Worm (Caenorhabditis elegans) whole organism, late embryonic: ENCODE data around the gene somi-1.

ENCODE experiments used
- C38D4.7 ChIP-seq: fragments of 200-800 bp; sonication (Bioruptor generic); optimal IDR thresholded peaks from 2 replicates; lab custom pipeline; 2018; ENCODE audit warnings: mild to moderate bottlenecking, missing genetic modification characterization, moderate library complexity, missing compliant biosample characterization
- K02D7.2 ChIP-seq: sonication (generic microtip); optimal IDR thresholded peaks from 2 replicates; lab custom pipeline; 2017; ENCODE audit warnings: mild to moderate bottlenecking, missing genetic modification characterization, missing compliant biosample characterization
- K09A11.1 ChIP-seq: sonication (generic microtip); optimal IDR thresholded peaks from 2 replicates; lab custom pipeline; 2017; ENCODE audit warnings: antibody characterized with exemption, mild to moderate bottlenecking, missing genetic modification characterization, missing compliant biosample characterization; ENCODE audit not compliant: insufficient read depth
- ahr-1 ChIP-seq: sonication (generic microtip); optimal IDR thresholded peaks from 2 replicates; lab custom pipeline; 2016; ENCODE audit warnings: missing genetic modification characterization, missing compliant biosample characterization
- ama-1 ChIP-seq: fragments of 150-350 bp; optimal IDR thresholded peaks from 2 replicates; lab custom pipeline; 2014
- ceh-14 ChIP-seq: sonication (generic microtip); optimal IDR thresholded peaks from 2 replicates; lab custom pipeline; 2016; ENCODE audit warnings: missing genotype, missing genetic modification characterization, missing compliant biosample characterization
- ceh-18 ChIP-seq: sonication (generic microtip); optimal IDR thresholded peaks from 2 replicates; lab custom pipeline; 2016; ENCODE audit warnings: missing genetic modification characterization, missing compliant biosample characterization
- ceh-2 ChIP-seq: sonication (generic microtip); optimal IDR thresholded peaks from 2 replicates; lab custom pipeline; 2016; ENCODE audit warnings: missing genotype, missing genetic modification characterization, missing compliant biosample characterization
- ceh-24 ChIP-seq: sonication (generic microtip); optimal IDR thresholded peaks from 2 replicates; lab custom pipeline; 2016; ENCODE audit warnings: mild to moderate bottlenecking, missing genetic modification characterization, missing compliant biosample characterization
- ceh-34 ChIP-seq: sonication (generic microtip); optimal IDR thresholded peaks from 2 replicates; lab custom pipeline; 2016; ENCODE audit warnings: mild to moderate bottlenecking, missing genetic modification characterization, missing compliant biosample characterization
- ceh-45 ChIP-seq: fragments of 200-800 bp; sonication (Bioruptor generic); IDR thresholded peaks from 2 replicates; pipeline ENCODE4 v1.3.6; 2022; ENCODE audit warnings: missing genetic modification reagents, missing genetic modification characterization, missing compliant biosample characterization
- ceh-48 ChIP-seq: sonication (generic microtip); optimal IDR thresholded peaks from 2 replicates; lab custom pipeline; 2016; ENCODE audit warnings: missing genetic modification characterization, inconsistent platforms, missing compliant biosample characterization
- ceh-9 ChIP-seq: sonication (generic microtip); optimal IDR thresholded peaks from 2 replicates; lab custom pipeline; 2016; ENCODE audit warnings: mild to moderate bottlenecking, missing genetic modification characterization, inconsistent platforms, missing compliant biosample characterization
- che-1 ChIP-seq: sonication (generic microtip); optimal IDR thresholded peaks from 2 replicates; lab custom pipeline; 2016; ENCODE audit warnings: mild to moderate bottlenecking, missing genetic modification characterization, missing compliant biosample characterization
- dmd-4 ChIP-seq: sonication (generic microtip); optimal IDR thresholded peaks from 2 replicates; lab custom pipeline; 2016; ENCODE audit warnings: borderline replicate concordance, missing genetic modification characterization, missing compliant biosample characterization
- dve-1 ChIP-seq: sonication (generic microtip); optimal IDR thresholded peaks from 2 replicates; lab custom pipeline; 2017; ENCODE audit warnings: antibody characterized with exemption, mild to moderate bottlenecking, missing genetic modification characterization, missing compliant biosample characterization
- elt-2 ChIP-seq: sonication (generic microtip); optimal IDR thresholded peaks from 2 replicates; lab custom pipeline; 2016; ENCODE audit warnings: missing genetic modification reagents, missing genetic modification characterization, missing compliant biosample characterization
- eyg-1 ChIP-seq: sonication (generic microtip); optimal IDR thresholded peaks from 2 replicates; lab custom pipeline; 2016; ENCODE audit warnings: missing genotype, missing genetic modification characterization, missing compliant biosample characterization
- fax-1 ChIP-seq: sonication (generic microtip); optimal IDR thresholded peaks from 2 replicates; lab custom pipeline; 2016; ENCODE audit warnings: missing genotype, missing genetic modification characterization, missing compliant biosample characterization
- fkh-10 ChIP-seq: fragments of 150-350 bp; optimal IDR thresholded peaks from 2 replicates; lab custom pipeline; 2014; ENCODE audit warnings: missing biosample characterization, missing genetic modification reagents, missing genetic modification characterization
- fkh-6 ChIP-seq: sonication (generic microtip); optimal IDR thresholded peaks from 2 replicates; lab custom pipeline; 2016; ENCODE audit warnings: missing genetic modification characterization, missing compliant biosample characterization
- hlh-13 ChIP-seq: fragments of 200-800 bp; sonication (Bioruptor generic); optimal IDR thresholded peaks from 2 replicates; lab custom pipeline; 2018; ENCODE audit warnings: mild to moderate bottlenecking, missing genetic modification characterization, missing compliant biosample characterization
- hlh-30 ChIP-seq: sonication (generic microtip); optimal IDR thresholded peaks from 2 replicates; lab custom pipeline; 2017; ENCODE audit warnings: antibody characterized with exemption, missing genetic modification characterization, missing compliant biosample characterization; ENCODE audit not compliant: insufficient read depth
- hlh-6 ChIP-seq: sonication (generic microtip); optimal IDR thresholded peaks from 2 replicates; lab custom pipeline; 2016; ENCODE audit warnings: missing genotype, missing genetic modification characterization, missing compliant biosample characterization
- lim-6 ChIP-seq: sonication (generic microtip); optimal IDR thresholded peaks from 2 replicates; lab custom pipeline; 2016; ENCODE audit warnings: missing genetic modification characterization, missing compliant biosample characterization
- nhr-11 ChIP-seq: fragments of 150-350 bp; optimal IDR thresholded peaks from 2 replicates; lab custom pipeline; 2014; ENCODE audit warnings: missing biosample characterization, missing genetic modification characterization
- npax-4 ChIP-seq: sonication (generic microtip); optimal IDR thresholded peaks from 2 replicates; lab custom pipeline; 2016; ENCODE audit warnings: missing genetic modification characterization, missing compliant biosample characterization
- pag-3 ChIP-seq: sonication (generic microtip); optimal IDR thresholded peaks from 2 replicates; lab custom pipeline; 2016; ENCODE audit warnings: missing compliant biosample characterization, missing genetic modification characterization, borderline replicate concordance
- pha-4 ChIP-seq: fragments of 150-350 bp; optimal IDR thresholded peaks from 2 replicates; lab custom pipeline; 2018; ENCODE audit warnings: missing biosample characterization, missing genetic modification reagents, missing genetic modification characterization
- pqm-1 ChIP-seq: sonication (generic microtip); optimal IDR thresholded peaks from 2 replicates; lab custom pipeline; 2016; ENCODE audit warnings: missing genetic modification characterization, missing compliant biosample characterization
- ref-2 ChIP-seq: sonication (generic microtip); optimal IDR thresholded peaks from 2 replicates; lab custom pipeline; 2016; ENCODE audit warnings: missing genetic modification characterization, missing compliant biosample characterization
- sdc-2 ChIP-seq: sonication (generic microtip); optimal IDR thresholded peaks from 2 replicates; lab custom pipeline; 2016; ENCODE audit warnings: missing genotype, missing genetic modification characterization, missing compliant biosample characterization
- sox-4 ChIP-seq: sonication (generic microtip); optimal IDR thresholded peaks from 2 replicates; lab custom pipeline; 2017; ENCODE audit warnings: mild to moderate bottlenecking, missing genetic modification characterization, inconsistent platforms, missing compliant biosample characterization
- syd-9 ChIP-seq: sonication (generic microtip); optimal IDR thresholded peaks from 2 replicates; lab custom pipeline; 2016; ENCODE audit warnings: mild to moderate bottlenecking, missing genetic modification characterization, moderate library complexity, missing compliant biosample characterization
- tbx-2 ChIP-seq: sonication (generic microtip); optimal IDR thresholded peaks from 2 replicates; lab custom pipeline; 2016; ENCODE audit warnings: missing genetic modification characterization, missing compliant biosample characterization
- unc-3 ChIP-seq, 2 experiments: fragments of 200-800 bp in 1 of 2; sonication (Bioruptor generic) in 1 of 2; sonication (generic microtip) in 1 of 2; conservative IDR thresholded peaks in 1 of 2; optimal IDR thresholded peaks in 1 of 2; 2 replicates each; pipeline versions ENCODE4 v1.3.6 to Lab custom; 2016 to 2022; ENCODE audit warnings: missing compliant biosample characterization in 2 of 2, missing genetic modification characterization in 2 of 2, missing genetic modification reagents in 1 of 2
- unc-55 ChIP-seq: sonication (generic microtip); optimal IDR thresholded peaks from 2 replicates; lab custom pipeline; 2017; ENCODE audit warnings: missing biosample characterization, missing genetic modification reagents, missing genetic modification characterization
- unc-86 ChIP-seq: sonication (generic microtip); optimal IDR thresholded peaks from 2 replicates; lab custom pipeline; 2016; ENCODE audit warnings: missing genetic modification characterization, missing compliant biosample characterization
- ztf-16 ChIP-seq: sonication (generic microtip); optimal IDR thresholded peaks from 2 replicates; lab custom pipeline; 2017; ENCODE audit warnings: missing genetic modification characterization, missing compliant biosample characterization

Gene somi-1

DNA sequence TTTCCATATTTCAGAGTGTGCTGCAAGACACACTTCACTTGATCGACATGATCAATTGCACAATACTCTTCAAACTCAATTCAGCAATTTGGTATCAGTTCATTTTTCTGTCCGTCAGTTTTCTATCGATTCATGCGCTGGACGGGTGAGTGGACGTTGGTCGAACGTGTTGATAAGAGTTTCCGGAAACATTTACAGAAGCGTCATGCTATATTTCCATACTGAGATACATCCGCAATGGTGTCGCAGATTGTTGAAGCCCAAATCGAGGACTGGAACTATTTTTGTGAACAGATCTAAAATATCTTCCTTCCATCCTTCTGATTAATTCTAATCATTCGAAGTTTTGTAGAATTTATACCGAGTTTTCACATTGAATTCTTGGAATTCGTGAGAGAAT lies 21.5 kb downstream of the somi-1 start:
- TF ChIP-seq fkh-6 (tag; lab: Kevin White, UChicago): no peak
- no peak for TF ChIP-seq K02D7.2
- TF ChIP-seq ref-2 (tag; lab: Kevin White, UChicago): no peak
- no peak for TF ChIP-seq ceh-48 (tag; lab: Kevin White, UChicago)
- no peak for TF ChIP-seq elt-2 (tag; lab: Kevin White, UChicago)
- no peak for TF ChIP-seq hlh-30 (tag; lab: Kevin White, UChicago)
- TF ChIP-seq ztf-16 (tag; lab: Kevin White, UChicago): no peak
- TF ChIP-seq nhr-11 (tag; lab: Kevin White, UChicago): no peak
- no peak for TF ChIP-seq C38D4.7

- TF ChIP-seq pqm-1 (tag; lab: Kevin White, UChicago) (no peak), sox-4 (tag; lab: Kevin White, UChicago) (no peak), fax-1 (no peak), fkh-6 (tag; lab: Kevin White, UChicago) (no peak), ceh-34 (no peak), K09A11.1 (tag; lab: Kevin White, UChicago) (no peak), dmd-4 (tag; lab: Kevin White, UChicago) (no peak), C38D4.7 (no peak), unc-86 (tag; lab: Kevin White, UChicago) (no peak), unc-55 (no peak), lim-6 (tag; lab: Kevin White, UChicago) (no peak), fkh-10 (GFP tag; lab: Kevin White, UChicago) (no peak), syd-9 (tag; lab: Kevin White, UChicago) (no peak), ahr-1 (no peak)
Measured at ce11 chrV:13367024-13367423, 24.2 kb downstream of the somi-1 start, which contains the start of gene srx-125. Gene srx-125, plus strand, starts transcription at chrV:13367324.

DNA sequence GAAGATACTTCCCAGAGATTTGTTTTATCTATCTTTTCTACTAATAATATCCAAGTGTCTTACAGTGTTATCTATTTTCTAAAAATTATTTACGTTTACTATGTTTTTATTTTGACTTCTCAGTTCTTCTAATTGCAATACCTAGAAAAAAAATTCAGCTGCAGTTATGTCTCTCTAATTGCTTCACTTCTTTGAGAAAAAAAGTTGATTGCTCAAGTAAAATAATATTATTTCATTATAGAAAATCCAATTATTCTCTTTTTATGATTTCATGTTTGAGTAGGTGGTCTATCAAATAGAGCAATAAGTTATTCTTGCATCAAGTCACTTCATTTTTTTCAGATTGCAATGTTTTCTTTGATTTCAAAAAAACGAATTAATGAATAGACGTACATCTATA lies 24.7 kb downstream of the somi-1 start:
- TF ChIP-seq ceh-45 (GFP tag; lab: Robert Waterston, UW): no peak
- no peak for TF ChIP-seq ahr-1
- no peak for TF ChIP-seq pha-4
- TF ChIP-seq K09A11.1 (tag; lab: Kevin White, UChicago): no peak
- TF ChIP-seq pag-3 (tag; lab: Kevin White, UChicago): no peak
- TF ChIP-seq sdc-2 (tag; lab: Kevin White, UChicago): no peak
- TF ChIP-seq sox-4 (tag; lab: Kevin White, UChicago): no peak
- TF ChIP-seq eyg-1 (tag; lab: Kevin White, UChicago): no peak
- TF ChIP-seq npax-4 (tag; lab: Kevin White, UChicago): no peak
- no peak for TF ChIP-seq hlh-30 (tag; lab: Kevin White, UChicago)
- TF ChIP-seq hlh-13 (GFP tag; lab: Kevin White, UChicago): no peak
- TF ChIP-seq dve-1: no peak
- no peak for TF ChIP-seq nhr-11 (tag; lab: Kevin White, UChicago)
- TF ChIP-seq che-1: no peak

- no peak for TF ChIP-seq unc-3 (GFP tag; conservative IDR thresholded peaks at IDR 0.05; lab: Robert Waterston, UW)
- TF ChIP-seq unc-3 (tag; optimal IDR thresholded peaks at IDR 0.05; lab: Kevin White, UChicago): no peak
- TF ChIP-seq elt-2 (tag; lab: Kevin White, UChicago): no peak
- TF ChIP-seq pha-4: no peak
- no peak for TF ChIP-seq ama-1 (lab: Kevin White, UChicago)
Measured at ce11 chrV:13364227-13364626, 27.0 kb downstream of the somi-1 start.

- no peak for TF ChIP-seq ceh-18
- no peak for TF ChIP-seq hlh-6 (tag; lab: Kevin White, UChicago)
- no peak for TF ChIP-seq sox-4 (tag; lab: Kevin White, UChicago)
- no peak for TF ChIP-seq ceh-9 (tag; lab: Kevin White, UChicago)
- no peak for TF ChIP-seq ceh-2 (tag; lab: Kevin White, UChicago)
- TF ChIP-seq ceh-14 (tag; lab: Kevin White, UChicago): no peak
- no peak for TF ChIP-seq ceh-34
- TF ChIP-seq ceh-24 (tag; lab: Kevin White, UChicago): no peak
- TF ChIP-seq tbx-2: no peak
Measured at ce11 chrV:13363415-13363814, 27.8 kb downstream of the somi-1 start, which contains the start of gene srg-46. Gene srg-46, plus strand, starts transcription at chrV:13363715.
